Worm (Caenorhabditis elegans) whole organism, midembryonic: ENCODE measurements around the gene rpac-19.

Experiments used
- T22C8.4 ChIP-seq: fragments of 200-800 bp; sonication (Bioruptor generic); IDR thresholded peaks from 2 replicates; pipeline ENCODE4 v1.3.6; 2022; ENCODE audit warnings: missing genetic modification characterization, missing compliant biosample characterization
- cog-1 ChIP-seq: sonication (generic microtip); optimal IDR thresholded peaks from 2 replicates; lab custom pipeline; 2016; ENCODE audit warnings: missing genetic modification characterization, missing compliant biosample characterization
- flt-1 ChIP-seq: fragments of 200-800 bp; sonication (Bioruptor generic); IDR thresholded peaks from 2 replicates; pipeline ENCODE4 v1.3.6; 2022; ENCODE audit warnings: missing genetic modification characterization, missing compliant biosample characterization
- klf-2 ChIP-seq: fragments of 200-800 bp; sonication (Bioruptor generic); conservative IDR thresholded peaks from 2 replicates; pipeline ENCODE4 v1.3.6; 2022; ENCODE audit warnings: missing genetic modification reagents, missing genetic modification characterization, missing compliant biosample characterization
- med-1 ChIP-seq: sonication (generic microtip); optimal IDR thresholded peaks from 2 replicates; lab custom pipeline; 2017; ENCODE audit warnings: missing genetic modification characterization, mild to moderate bottlenecking, missing compliant biosample characterization, antibody characterized with exemption, missing genetic modification reagents; ENCODE audit not compliant: insufficient read depth
- ref-1 ChIP-seq: fragments of 200-800 bp; sonication (Bioruptor generic); conservative IDR thresholded peaks from 2 replicates; pipeline ENCODE4 v1.3.6; 2022; ENCODE audit warnings: missing genetic modification reagents, missing genetic modification characterization, missing compliant biosample characterization
- tab-1 ChIP-seq: fragments of 200-800 bp; sonication (Bioruptor generic); IDR thresholded peaks from 2 replicates; pipeline ENCODE4 v1.3.6; 2022; ENCODE audit warnings: missing genetic modification characterization, missing compliant biosample characterization
- ztf-23 ChIP-seq: fragments of 200-800 bp; sonication (Bioruptor generic); IDR thresholded peaks from 2 replicates; pipeline ENCODE4 v1.3.6; 2022; ENCODE audit warnings: missing genetic modification reagents, missing genetic modification characterization, missing compliant biosample characterization
- ztf-29 ChIP-seq: fragments of 200-800 bp; sonication (Bioruptor generic); IDR thresholded peaks from 2 replicates; pipeline ENCODE4 v1.3.6; 2022; ENCODE audit warnings: missing genetic modification reagents, missing genetic modification characterization, missing compliant biosample characterization

rpac-19 gene

ce11 chrIII:9619079-9619761, 10.5 kb downstream of the rpac-19 start, which contains the start of gene hlh-11:
Gene hlh-11 (plus strand): TSS chrIII:9619711.
- TF ChIP-seq ztf-29 (GFP tag; lab: Robert Waterston, UW), result no peak
- 0 out of 2 replicates have a peak, but pooled peaks have one; percentile 8 for TF ChIP-seq flt-1
- TF ChIP-seq klf-2 (GFP tag; lab: Robert Waterston, UW), result 0 out of 2 replicates have a peak, but pooled peaks have one; percentile 47
- no peak for TF ChIP-seq med-1

ce11 chrIII:9617599-9618262, 12.0 kb downstream of the rpac-19 start:
- TF ChIP-seq cog-1 (tag; lab: Kevin White, UChicago), result no peak
- TF ChIP-seq tab-1 (GFP tag; lab: Robert Waterston, UW), result no peak
- TF ChIP-seq ztf-29 (GFP tag; lab: Robert Waterston, UW), result no peak
- TF ChIP-seq flt-1, result no peak
- no peak for TF ChIP-seq med-1
- no peak for TF ChIP-seq klf-2 (GFP tag; lab: Robert Waterston, UW)
- no peak for TF ChIP-seq ztf-23 (GFP tag; lab: Robert Waterston, UW)
- TF ChIP-seq T22C8.4, result no peak
- no peak for TF ChIP-seq ref-1 (GFP tag; lab: Robert Waterston, UW)

- TF ChIP-seq flt-1 (no peak), med-1 (no peak), ref-1 (GFP tag; lab: Robert Waterston, UW) (no peak), T22C8.4 (no peak), klf-2 (GFP tag; lab: Robert Waterston, UW) (no peak), tab-1 (GFP tag; lab: Robert Waterston, UW) (no peak), cog-1 (tag; lab: Kevin White, UChicago) (no peak), ztf-23 (GFP tag; lab: Robert Waterston, UW) (no peak), ztf-29 (GFP tag; lab: Robert Waterston, UW) (no peak)
These were observed 12.8 kb downstream of the rpac-19 start for ce11 chrIII:9616933-9617332.

- no peak for TF ChIP-seq tab-1 (GFP tag; lab: Robert Waterston, UW)
- TF ChIP-seq T22C8.4, result peak; percentile 85
These were observed 13.3 kb downstream of the rpac-19 start, which contains the start of gene hcp-3 for ce11 chrIII:9616426-9616825. Gene hcp-3 (minus strand): TSS chrIII:9616470.

- TF ChIP-seq klf-2 (GFP tag; lab: Robert Waterston, UW), result no peak
- no peak for TF ChIP-seq flt-1
- TF ChIP-seq T22C8.4, result no peak
- TF ChIP-seq ztf-29 (GFP tag; lab: Robert Waterston, UW), result no peak
- no peak for TF ChIP-seq ref-1 (GFP tag; lab: Robert Waterston, UW)
- TF ChIP-seq ztf-23 (GFP tag; lab: Robert Waterston, UW), result no peak
These were observed 14.6 kb downstream of the rpac-19 start for ce11 chrIII:9615114-9615513.

- no peak for TF ChIP-seq ref-1 (GFP tag; lab: Robert Waterston, UW)
- TF ChIP-seq T22C8.4, result no peak
- TF ChIP-seq med-1, result no peak
- TF ChIP-seq flt-1, result no peak
- TF ChIP-seq ztf-23 (GFP tag; lab: Robert Waterston, UW), result no peak
- no peak for TF ChIP-seq cog-1 (tag; lab: Kevin White, UChicago)
- TF ChIP-seq tab-1 (GFP tag; lab: Robert Waterston, UW), result no peak
- no peak for TF ChIP-seq klf-2 (GFP tag; lab: Robert Waterston, UW)
These were observed 15.5 kb downstream of the rpac-19 start, which contains the start of the genes pri-1 and F58A4.6 for ce11 chrIII:9614211-9614610. Gene pri-1 (minus strand): TSS chrIII:9614281. Gene F58A4.6 (plus strand): TSS chrIII:9614482.

- no peak for TF ChIP-seq med-1
- TF ChIP-seq flt-1, result no peak
- TF ChIP-seq cog-1 (tag; lab: Kevin White, UChicago), result no peak
- no peak for TF ChIP-seq klf-2 (GFP tag; lab: Robert Waterston, UW)
- TF ChIP-seq ref-1 (GFP tag; lab: Robert Waterston, UW), result no peak
- no peak for TF ChIP-seq T22C8.4
- TF ChIP-seq ztf-29 (GFP tag; lab: Robert Waterston, UW), result no peak
- TF ChIP-seq ztf-23 (GFP tag; lab: Robert Waterston, UW), result no peak
- no peak for TF ChIP-seq tab-1 (GFP tag; lab: Robert Waterston, UW)
These were observed 17.6 kb downstream of the rpac-19 start, which contains the start of gene bbs-4 for ce11 chrIII:9612097-9612496. Gene bbs-4 (minus strand): TSS chrIII:9612197.

- TF ChIP-seq klf-2 (GFP tag; lab: Robert Waterston, UW) (no peak), tab-1 (GFP tag; lab: Robert Waterston, UW) (no peak), ref-1 (GFP tag; lab: Robert Waterston, UW) (no peak), T22C8.4 (no peak), flt-1 (no peak), cog-1 (tag; lab: Kevin White, UChicago) (no peak)
These were observed 21.0 kb downstream of the rpac-19 start, which contains the start of gene clec-161 for ce11 chrIII:9608650-9609049. Gene clec-161 (minus strand): TSS chrIII:9608750.

ce11 chrIII:9600645-9601044, 29.0 kb downstream of the rpac-19 start, which contains the start of gene F58A4.2:
Gene F58A4.2 (minus strand): TSS chrIII:9600745.
- TF ChIP-seq cog-1 (tag; lab: Kevin White, UChicago), result no peak
- TF ChIP-seq tab-1 (GFP tag; lab: Robert Waterston, UW), result no peak
- no peak for TF ChIP-seq flt-1
- TF ChIP-seq T22C8.4, result no peak
- TF ChIP-seq ztf-29 (GFP tag; lab: Robert Waterston, UW), result no peak
- TF ChIP-seq ztf-23 (GFP tag; lab: Robert Waterston, UW), result no peak

- no peak for TF ChIP-seq med-1
- no peak for TF ChIP-seq tab-1 (GFP tag; lab: Robert Waterston, UW)
- no peak for TF ChIP-seq klf-2 (GFP tag; lab: Robert Waterston, UW)
- no peak for TF ChIP-seq T22C8.4
- no peak for TF ChIP-seq flt-1
These were observed 31.5 kb downstream of the rpac-19 start, which contains the start of gene F58A4.1 for ce11 chrIII:9598168-9598567. Gene F58A4.1 (plus strand): TSS chrIII:9598468.
